Fruit fly (Drosophila melanogaster) whole organism, prepupa: ENCODE measurements around the gene Sodh2.

Experiments used
- CG10669 ChIP-seq: fragments of 200-800 bp; sonication (Bioruptor generic); optimal IDR thresholded peaks from 3 replicates; lab custom pipeline; 2018; ENCODE audit warnings: missing biosample characterization, mild to moderate bottlenecking, missing genetic modification characterization, moderate library complexity
- CG11294 ChIP-seq: fragments of 200-800 bp; sonication (Bioruptor generic); IDR thresholded peaks from 2 replicates; pipeline ENCODE4 v1.3.6; 2022; ENCODE audit warnings: missing biosample characterization, missing genetic modification characterization
- CG1621 ChIP-seq: fragments of 200-800 bp; sonication (Bioruptor generic); optimal IDR thresholded peaks from 3 replicates; lab custom pipeline; 2018; ENCODE audit warnings: missing biosample characterization, mild to moderate bottlenecking, missing genetic modification characterization
- CG16779 ChIP-seq: fragments of 200-800 bp; sonication (Bioruptor generic); optimal IDR thresholded peaks from 3 replicates; lab custom pipeline; 2017; ENCODE audit warnings: missing biosample characterization, mild to moderate bottlenecking, missing genetic modification characterization
- CG3032 ChIP-seq: fragments of 200-800 bp; optimal IDR thresholded peaks from 2 replicates; lab custom pipeline; 2019; ENCODE audit warnings: missing biosample characterization, mild to moderate bottlenecking, missing genetic modification characterization, moderate library complexity
- CG31627 ChIP-seq: fragments of 200-800 bp; sonication (Bioruptor generic); optimal IDR thresholded peaks from 3 replicates; lab custom pipeline; 2016; ENCODE audit warnings: missing biosample characterization, missing genetic modification characterization
- CG34406 ChIP-seq: fragments of 200-800 bp; sonication (Bioruptor generic); optimal IDR thresholded peaks from 3 replicates; lab custom pipeline; 2016; ENCODE audit warnings: missing biosample characterization, missing genetic modification characterization
- CG4318 ChIP-seq: fragments of 200-800 bp; sonication (Bioruptor generic); optimal IDR thresholded peaks from 3 replicates; lab custom pipeline; 2017; ENCODE audit warnings: missing biosample characterization, mild to moderate bottlenecking, missing genetic modification characterization
- CG6163 ChIP-seq: fragments of 200-800 bp; sonication (Bioruptor generic); IDR thresholded peaks from 3 replicates; pipeline ENCODE4 v1.3.6; 2022; ENCODE audit warnings: missing biosample characterization, missing genetic modification characterization
- CG6276 ChIP-seq: fragments of 200-800 bp; sonication (Bioruptor generic); optimal IDR thresholded peaks from 2 replicates; lab custom pipeline; 2017; ENCODE audit warnings: missing biosample characterization, mild to moderate bottlenecking, missing genetic modification characterization
- CG6792 ChIP-seq: fragments of 200-800 bp; sonication (Bioruptor generic); optimal IDR thresholded peaks from 3 replicates; lab custom pipeline; 2016; ENCODE audit warnings: missing biosample characterization, missing genetic modification characterization
- CG6808 ChIP-seq: fragments of 200-800 bp; sonication (Bioruptor generic); optimal IDR thresholded peaks from 3 replicates; lab custom pipeline; 2017; ENCODE audit warnings: missing biosample characterization, missing genetic modification characterization, mild to moderate bottlenecking, moderate library complexity, missing genetic modification reagents
- CG6854 ChIP-seq: fragments of 200-800 bp; sonication (Bioruptor generic); optimal IDR thresholded peaks from 2 replicates; lab custom pipeline; 2017; ENCODE audit warnings: missing biosample characterization, mild to moderate bottlenecking, missing genetic modification characterization
- CG8319 ChIP-seq: fragments of 200-800 bp; sonication (Bioruptor generic); optimal IDR thresholded peaks from 3 replicates; lab custom pipeline; 2016; ENCODE audit warnings: missing biosample characterization, missing genetic modification characterization
- CG8632 ChIP-seq: fragments of 200-800 bp; sonication (Bioruptor generic); optimal IDR thresholded peaks from 3 replicates; lab custom pipeline; 2016; ENCODE audit warnings: missing biosample characterization, missing genetic modification characterization
- Eip75B ChIP-seq: fragments of 200-800 bp; sonication (Bioruptor generic); optimal IDR thresholded peaks from 3 replicates; lab custom pipeline; 2016; ENCODE audit warnings: missing biosample characterization, missing genetic modification characterization
- Eip78C ChIP-seq: fragments of 200-800 bp; sonication (Bioruptor generic); peaks from one replicate; lab custom pipeline; 2016; ENCODE audit warnings: missing biosample characterization, missing genetic modification characterization
- Ets21C ChIP-seq: fragments of 200-800 bp; sonication (Bioruptor generic); optimal IDR thresholded peaks from 3 replicates; lab custom pipeline; 2016; ENCODE audit warnings: missing biosample characterization, missing genetic modification characterization
- Ets96B ChIP-seq: fragments of 200-800 bp; optimal IDR thresholded peaks from 2 replicates; lab custom pipeline; 2019; ENCODE audit warnings: missing biosample characterization, mild to moderate bottlenecking, missing genetic modification characterization, moderate library complexity
- Gug ChIP-seq: fragments of 200-800 bp; sonication (Bioruptor generic); IDR thresholded peaks from 2 replicates; pipeline ENCODE4 v1.3.6; 2022; ENCODE audit warnings: missing biosample characterization, missing genetic modification characterization
- Hr38 ChIP-seq: sonication (Bioruptor generic); optimal IDR thresholded peaks from 2 replicates; lab custom pipeline; 2016; ENCODE audit warnings: missing biosample characterization, missing genetic modification characterization
- Hr39 ChIP-seq: fragments of 200-800 bp; sonication (Bioruptor generic); optimal IDR thresholded peaks from 2 replicates; lab custom pipeline; 2016; ENCODE audit warnings: missing biosample characterization, missing genetic modification characterization
- Hr4 ChIP-seq: fragments of 200-800 bp; sonication (Bioruptor generic); optimal IDR thresholded peaks from 3 replicates; lab custom pipeline; 2016; ENCODE audit warnings: missing biosample characterization, missing genetic modification characterization
- Lpt ChIP-seq: fragments of 200-800 bp; sonication (Bioruptor generic); optimal IDR thresholded peaks from 3 replicates; lab custom pipeline; 2016; ENCODE audit warnings: missing biosample characterization, missing genetic modification characterization
- Met ChIP-seq: fragments of 200-800 bp; sonication (Bioruptor generic); optimal IDR thresholded peaks from 3 replicates; lab custom pipeline; 2016; ENCODE audit warnings: missing biosample characterization, missing genetic modification characterization
- OdsH ChIP-seq: fragments of 200-800 bp; sonication (Bioruptor generic); optimal IDR thresholded peaks from 3 replicates; lab custom pipeline; 2016; ENCODE audit warnings: missing biosample characterization, missing genetic modification characterization
- Smox ChIP-seq: fragments of 200-800 bp; sonication (Bioruptor generic); optimal IDR thresholded peaks from 3 replicates; lab custom pipeline; 2016; ENCODE audit warnings: missing biosample characterization, missing genetic modification characterization
- Sox102F ChIP-seq: fragments of 200-800 bp; sonication (Bioruptor generic); optimal IDR thresholded peaks from 2 replicates; lab custom pipeline; 2016; ENCODE audit warnings: missing biosample characterization, mild to moderate bottlenecking, missing genetic modification characterization
- Sox14 ChIP-seq: fragments of 200-800 bp; sonication (Bioruptor generic); optimal IDR thresholded peaks from 3 replicates; lab custom pipeline; 2016; ENCODE audit warnings: missing biosample characterization, missing genetic modification characterization
- Sox15 ChIP-seq: fragments of 200-800 bp; sonication (Bioruptor generic); optimal IDR thresholded peaks from 3 replicates; lab custom pipeline; 2016; ENCODE audit warnings: missing biosample characterization, missing genetic modification characterization
- achi ChIP-seq: fragments of 200-800 bp; sonication (Bioruptor generic); optimal IDR thresholded peaks from 3 replicates; lab custom pipeline; 2016; ENCODE audit warnings: missing biosample characterization, missing genetic modification characterization
- dac ChIP-seq: fragments of 200-800 bp; sonication (Bioruptor generic); optimal IDR thresholded peaks from 2 replicates; lab custom pipeline; 2017; ENCODE audit warnings: missing biosample characterization, mild to moderate bottlenecking, missing genetic modification characterization
- dsx ChIP-seq: fragments of 200-800 bp; optimal IDR thresholded peaks from 3 replicates; lab custom pipeline; 2019; ENCODE audit warnings: missing biosample characterization, mild to moderate bottlenecking, missing genetic modification characterization, moderate library complexity; ENCODE audit not compliant: poor library complexity, severe bottlenecking
- eg ChIP-seq: fragments of 200-800 bp; sonication (Bioruptor generic); IDR thresholded peaks from 3 replicates; pipeline ENCODE4 v1.3.6; 2022; ENCODE audit warnings: missing biosample characterization, missing genetic modification characterization
- fd59A ChIP-seq: fragments of 200-800 bp; sonication (Bioruptor generic); optimal IDR thresholded peaks from 2 replicates; lab custom pipeline; 2017; ENCODE audit warnings: missing biosample characterization, mild to moderate bottlenecking, missing genetic modification characterization, missing genetic modification reagents
- fd85E ChIP-seq: fragments of 200-800 bp; sonication (Bioruptor generic); optimal IDR thresholded peaks from 3 replicates; lab custom pipeline; 2016; ENCODE audit warnings: missing biosample characterization, missing genetic modification characterization
- fkh ChIP-seq: fragments of 200-800 bp; sonication (Bioruptor generic); optimal IDR thresholded peaks from 3 replicates; lab custom pipeline; 2017; ENCODE audit warnings: missing biosample characterization, mild to moderate bottlenecking, missing genetic modification characterization, moderate library complexity
- pdm3 ChIP-seq: fragments of 200-800 bp; sonication (Bioruptor generic); optimal IDR thresholded peaks from 3 replicates; lab custom pipeline; 2016; ENCODE audit warnings: missing biosample characterization, missing genetic modification characterization
- salr ChIP-seq, 2 experiments: fragments of 200-800 bp; sonication (Bioruptor generic); optimal IDR thresholded peaks; 3 replicates each; lab custom pipeline; 2016 to 2018; ENCODE audit warnings: missing biosample characterization in 2 of 2, missing genetic modification characterization in 2 of 2, mild to moderate bottlenecking in 1 of 2
- ss ChIP-seq, 2 experiments: fragments of 200-800 bp; sonication (Bioruptor generic); optimal IDR thresholded peaks; 2 replicates in 1 of 2; 3 replicates in 1 of 2; lab custom pipeline; 2017 to 2018; ENCODE audit warnings: mild to moderate bottlenecking in 2 of 2, missing biosample characterization in 2 of 2, missing genetic modification characterization in 2 of 2, moderate library complexity in 1 of 2
- svp ChIP-seq: fragments of 200-800 bp; sonication (Bioruptor generic); peaks from one replicate; lab custom pipeline; 2016; ENCODE audit warnings: missing biosample characterization, missing genetic modification characterization
- topi ChIP-seq: fragments of 200-800 bp; sonication (Bioruptor generic); optimal IDR thresholded peaks from 3 replicates; lab custom pipeline; 2016; ENCODE audit warnings: missing biosample characterization, missing genetic modification characterization
- vri ChIP-seq: fragments of 200-800 bp; sonication (Bioruptor generic); optimal IDR thresholded peaks from 3 replicates; lab custom pipeline; 2016; ENCODE audit warnings: missing biosample characterization, mild to moderate bottlenecking, missing genetic modification characterization

Gene Sodh2

dm6 chr3R:10885422-10886081 is 9.4 kb downstream of the Sodh2 start, which contains the start of gene Leash:
Gene Leash (plus strand): TSS chr3R:10885540.
- TF ChIP-seq CG10669, result no peak
- peak; percentile 52 for TF ChIP-seq CG6854 (GFP tag; lab: Kevin White, UChicago)
- peak; percentile 13 to 36 for TF ChIP-seq ss (GFP tag; optimal IDR thresholded peaks at IDR 0.05; lab: Kevin White, UChicago)
- TF ChIP-seq CG8632 (GFP tag; lab: Kevin White, UChicago), result no peak
- peak; percentile 64 for TF ChIP-seq Eip78C (GFP tag; lab: Kevin White, UChicago)
- TF ChIP-seq vri (GFP tag; lab: Kevin White, UChicago), result peak; percentile 60
- no peak for TF ChIP-seq Sox102F (GFP tag; lab: Kevin White, UChicago)
- no peak for TF ChIP-seq Ets21C (GFP tag; lab: Kevin White, UChicago)
- no peak for TF ChIP-seq CG34406 (GFP tag; lab: Kevin White, UChicago)
- no peak for TF ChIP-seq Gug (GFP tag; lab: Robert Waterston, UW)
- TF ChIP-seq salr (GFP tag; optimal IDR thresholded peaks at IDR 0.05; lab: Kevin White, UChicago), result no peak
- no peak for TF ChIP-seq Met
- TF ChIP-seq Ets96B (tag; lab: Kevin White, UChicago), result no peak
- no peak for TF ChIP-seq dsx (GFP tag; lab: Kevin White, UChicago)
- no peak for TF ChIP-seq Eip75B
- TF ChIP-seq Lpt (GFP tag; lab: Kevin White, UChicago), result no peak
- 0 out of 3 replicates have a peak, but pooled peaks have one; percentile 14 for TF ChIP-seq CG6163 (GFP tag; lab: Robert Waterston, UW)
- TF ChIP-seq CG1621 (tag; lab: Kevin White, UChicago), result peak; percentile 3
- no peak for TF ChIP-seq OdsH (GFP tag; lab: Kevin White, UChicago)
- no peak for TF ChIP-seq CG3032
- no peak for TF ChIP-seq fkh (GFP tag; lab: Kevin White, UChicago)
- peak; percentile 29 for TF ChIP-seq CG6276
- peak; percentile 62 for TF ChIP-seq svp (GFP tag; lab: Kevin White, UChicago)
- no peak for TF ChIP-seq achi
- no peak for TF ChIP-seq CG11294 (GFP tag; lab: Robert Waterston, UW)
- no peak for TF ChIP-seq CG4318 (GFP tag; lab: Kevin White, UChicago)
- no peak for TF ChIP-seq Hr38 (GFP tag; lab: Kevin White, UChicago)
- TF ChIP-seq fd85E (GFP tag; lab: Kevin White, UChicago), result no peak
- TF ChIP-seq, all 60 proteins: peak for 8

dm6 chr3R:10886462-10887315 is 10.5 kb downstream of the Sodh2 start:
- peak; percentile 86 for TF ChIP-seq Gug (GFP tag; lab: Robert Waterston, UW)
- peak; percentile 89 for TF ChIP-seq vri (GFP tag; lab: Kevin White, UChicago)
- peak; percentile 81 for TF ChIP-seq fd59A (GFP tag; lab: Kevin White, UChicago)
- peak; percentile 91 for TF ChIP-seq CG16779 (tag; lab: Kevin White, UChicago)
- TF ChIP-seq topi (GFP tag; lab: Kevin White, UChicago), result peak; percentile 93
- TF ChIP-seq CG8632 (GFP tag; lab: Kevin White, UChicago), result peak; percentile 88
- peak; percentile 90 for TF ChIP-seq achi
- peak; percentile 93 for TF ChIP-seq OdsH (GFP tag; lab: Kevin White, UChicago)
- TF ChIP-seq Sox102F (GFP tag; lab: Kevin White, UChicago), result peak; percentile 93
- peak; percentile 94 for TF ChIP-seq Hr4 (GFP tag; lab: Kevin White, UChicago)
- TF ChIP-seq Ets96B (tag; lab: Kevin White, UChicago), result peak; percentile 81
- peak; percentile 94 for TF ChIP-seq CG31627 (GFP tag; lab: Kevin White, UChicago)
- TF ChIP-seq dsx (GFP tag; lab: Kevin White, UChicago), result peak; percentile 62
- TF ChIP-seq CG4318 (GFP tag; lab: Kevin White, UChicago), result peak; percentile 81
- peak; percentile 90 for TF ChIP-seq CG6276
- peak; percentile 92 for TF ChIP-seq Smox (GFP tag; lab: Kevin White, UChicago)
- TF ChIP-seq svp (GFP tag; lab: Kevin White, UChicago), result peak; percentile 98
- peak; percentile 91 for TF ChIP-seq Hr39
- TF ChIP-seq fd85E (GFP tag; lab: Kevin White, UChicago), result peak; percentile 80
- peak; percentile 76 for TF ChIP-seq CG6854 (GFP tag; lab: Kevin White, UChicago)
- peak; percentile 83 for TF ChIP-seq CG11294 (GFP tag; lab: Robert Waterston, UW)
- peak; percentile 95 for TF ChIP-seq Met
- peak; percentile 84 for TF ChIP-seq Sox15 (GFP tag; lab: Kevin White, UChicago)
- TF ChIP-seq CG6792 (GFP tag; lab: Kevin White, UChicago), result peak; percentile 93
- peak; percentile 77 for TF ChIP-seq CG8319 (GFP tag; lab: Kevin White, UChicago)
- TF ChIP-seq Eip78C (GFP tag; lab: Kevin White, UChicago), result peak; percentile 98
- TF ChIP-seq CG34406 (GFP tag; lab: Kevin White, UChicago), result peak; percentile 92
- TF ChIP-seq pdm3 (GFP tag; lab: Kevin White, UChicago), result peak; percentile 91
- TF ChIP-seq eg (GFP tag; lab: Robert Waterston, UW), result peak; percentile 86
- peak; percentile 76 for TF ChIP-seq CG3032
- peak; percentile 70 for TF ChIP-seq CG1621 (tag; lab: Kevin White, UChicago)
- peak; percentile 87 for TF ChIP-seq Lpt (GFP tag; lab: Kevin White, UChicago)
- TF ChIP-seq dac, result peak; percentile 82
- TF ChIP-seq CG6163 (GFP tag; lab: Robert Waterston, UW), result peak; percentile 92
- peak; percentile 85 for TF ChIP-seq Sox14 (GFP tag; lab: Kevin White, UChicago)
- peak; percentile 79 for TF ChIP-seq CG6808
